Worm (Caenorhabditis elegans): ENCODE data around the gene F49C12.1.

F49C12.1 gene

ce11 chrIV:9319080-9319479 lies 22.9 kb upstream of the F49C12.1 start, which contains the start of the genes F49C12.11 and nemt-1:
TSS of gene F49C12.11 (plus strand) at chrIV:9319380.
TSS of gene nemt-1 (minus strand) at chrIV:9319439.
- TF ChIP-seq unc-86 (tag; optimal IDR thresholded peaks at IDR 0.05) (no peak), pax-1 (tag; optimal IDR thresholded peaks at IDR 0.05) (no peak)

ce11 chrIV:9318147-9318546 lies 22.0 kb upstream of the F49C12.1 start:
- no peak for TF ChIP-seq pax-1 (tag; optimal IDR thresholded peaks at IDR 0.05)

ce11 chrIV:9316068-9316681 lies 20.0 kb upstream of the F49C12.1 start, which contains the start of the genes F49C12.9 and rpn-7:
TSS of gene F49C12.9 (minus strand) at chrIV:9316215.
TSS of gene rpn-7 (plus strand) at chrIV:9316631.
- TF ChIP-seq pha-2 (tag; optimal IDR thresholded peaks at IDR 0.05) (peak; percentile 42), ceh-31 (tag; optimal IDR thresholded peaks at IDR 0.05) (peak; percentile 64), nhr-232 (tag; optimal IDR thresholded peaks at IDR 0.05) (peak; percentile 72), ceh-24 (tag; optimal IDR thresholded peaks at IDR 0.05) (no peak), che-1 (tag; optimal IDR thresholded peaks at IDR 0.05) (peak; percentile 43), ceh-18 (tag; optimal IDR thresholded peaks at IDR 0.05) (peak; percentile 34), ceh-22 (tag; optimal IDR thresholded peaks at IDR 0.05) (no peak), ceh-30 (tag; optimal IDR thresholded peaks at IDR 0.05) (no peak), unc-3 (GFP tag; conservative IDR thresholded peaks at IDR 0.05) (no peak), unc-3 (tag; optimal IDR thresholded peaks at IDR 0.05) (peak; percentile 62), zip-5 (tag; optimal IDR thresholded peaks at IDR 0.05) (peak; percentile 44), npax-4 (tag; optimal IDR thresholded peaks at IDR 0.05) (peak; percentile 5), lin-11 (tag; optimal IDR thresholded peaks at IDR 0.05) (peak; percentile 25), ztf-16 (tag; optimal IDR thresholded peaks at IDR 0.05) (peak; percentile 49), ceh-19 (GFP tag; optimal IDR thresholded peaks at IDR 0.05) (peak; percentile 60), ama-1 (optimal IDR thresholded peaks at IDR 0.05) (no peak), K02D7.2 (tag; optimal IDR thresholded peaks at IDR 0.05) (peak; percentile 9), ref-2 (tag; optimal IDR thresholded peaks at IDR 0.05) (peak; percentile 22), syd-9 (tag; optimal IDR thresholded peaks at IDR 0.05) (peak; percentile 24), K09A11.1 (tag; optimal IDR thresholded peaks at IDR 0.05; ENCODE audit: insufficient read depth) (peak; percentile 81), elt-4 (tag; optimal IDR thresholded peaks at IDR 0.05) (no peak), C38D4.7 (GFP tag; optimal IDR thresholded peaks at IDR 0.05) (peak; percentile 61), T23F11.4 (GFP tag; optimal IDR thresholded peaks at IDR 0.05) (peak; percentile 13), fkh-6 (tag; optimal IDR thresholded peaks at IDR 0.05) (peak; percentile 65), unc-86 (tag; optimal IDR thresholded peaks at IDR 0.05) (peak; percentile 55), dve-1 (tag; optimal IDR thresholded peaks at IDR 0.05) (no peak), ceh-2 (tag; optimal IDR thresholded peaks at IDR 0.05) (peak; percentile 62), ceh-45 (GFP tag; IDR thresholded peaks at IDR 0.05) (0 out of 2 replicates have a peak, but pooled peaks have one; percentile 42), hlh-6 (tag; optimal IDR thresholded peaks at IDR 0.05) (peak; percentile 51), lim-6 (tag; optimal IDR thresholded peaks at IDR 0.05) (peak; percentile 19), elt-2 (tag; optimal IDR thresholded peaks at IDR 0.05) (peak; percentile 82), F13H6.1 (tag; optimal IDR thresholded peaks at IDR 0.05) (peak; percentile 35), C08G9.2 (tag; optimal IDR thresholded peaks at IDR 0.05) (peak; percentile 23), pat-9 (tag; optimal IDR thresholded peaks at IDR 0.05) (peak; percentile 64), ceh-14 (tag; optimal IDR thresholded peaks at IDR 0.05) (peak; percentile 73), odd-2 (tag; optimal IDR thresholded peaks at IDR 0.05) (peak; percentile 31), unc-42 (tag; optimal IDR thresholded peaks at IDR 0.05) (peak; percentile 65), tbx-2 (tag; optimal IDR thresholded peaks at IDR 0.05) (peak; percentile 79), eyg-1 (tag; optimal IDR thresholded peaks at IDR 0.05) (peak; percentile 28), sox-2 (GFP tag; IDR thresholded peaks at IDR 0.05) (peak; percentile 72), ceh-6 (GFP tag; optimal IDR thresholded peaks at IDR 0.05) (peak; percentile 64), nfya-1 (tag; optimal IDR thresholded peaks at IDR 0.05) (peak; percentile 64), pros-1 (tag; optimal IDR thresholded peaks at IDR 0.05) (no peak), hlh-15 (tag; optimal IDR thresholded peaks at IDR 0.05) (peak; percentile 59), dmd-4 (tag; optimal IDR thresholded peaks at IDR 0.05; ENCODE audit: borderline replicate concordance) (no peak), tbx-7 (tag; optimal IDR thresholded peaks at IDR 0.05) (no peak), rnt-1 (tag; optimal IDR thresholded peaks at IDR 0.05) (peak; percentile 42)
